Fruit fly (Drosophila melanogaster): ENCODE results near the gene TBC1D16.

The TBC1D16 gene

dm6 chr2L:10435606-10436160, at the start of gene TBC1D16, which contains the start of gene holn1:
Gene TBC1D16 (minus strand): TSS chr2L:10435656.
Gene holn1 (plus strand): TSS chr2L:10435995.
- TF ChIP-seq Hr83 (GFP tag; optimal IDR thresholded peaks at IDR 0.05; ENCODE audit: poor library complexity, severe bottlenecking) (no peak), GATAd (GFP tag; optimal IDR thresholded peaks at IDR 0.05) (no peak), Jra (GFP tag; optimal IDR thresholded peaks at IDR 0.05) (no peak), psq (GFP tag; optimal IDR thresholded peaks at IDR 0.05) (no peak), rgr (GFP tag; optimal IDR thresholded peaks at IDR 0.05) (no peak), Vsx2 (GFP tag; optimal IDR thresholded peaks at IDR 0.05; ENCODE audit: partially characterized antibody) (no peak), CrebA (GFP tag; optimal IDR thresholded peaks at IDR 0.05; ENCODE audit: borderline replicate concordance) (no peak)

DNA sequence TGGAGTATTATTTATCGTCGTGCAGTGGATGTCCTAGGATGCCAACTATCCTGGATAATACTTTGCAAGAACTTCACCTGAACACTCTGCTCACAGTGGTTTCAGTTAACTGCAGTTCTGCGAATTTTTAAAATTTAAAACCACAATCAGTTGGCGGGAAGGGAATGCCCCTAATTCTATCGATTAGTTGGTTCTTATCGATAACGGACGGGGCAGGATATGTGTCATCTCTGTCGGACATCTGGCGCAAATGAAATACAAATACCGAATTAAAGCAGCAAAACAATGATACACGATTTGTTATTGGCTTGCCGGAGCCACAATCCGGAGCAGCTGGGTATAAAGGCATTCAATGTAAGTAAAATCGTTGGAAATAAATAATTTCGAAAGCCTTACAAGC, 47.6 kb upstream of the TBC1D16 start, which contains the start of gene Grip75:
Gene Grip75 (plus strand): TSS at position 223 of the 400 bp plus-strand sequence.
- TF ChIP-seq Sp1 (GFP tag; optimal IDR thresholded peaks at IDR 0.05): no peak
- TF ChIP-seq Rel (GFP tag; optimal IDR thresholded peaks at IDR 0.05): no peak
- TF ChIP-seq Rel (tag; optimal IDR thresholded peaks at IDR 0.05): no peak
- no peak for TF ChIP-seq Mio (GFP tag; optimal IDR thresholded peaks at IDR 0.05)

DNA sequence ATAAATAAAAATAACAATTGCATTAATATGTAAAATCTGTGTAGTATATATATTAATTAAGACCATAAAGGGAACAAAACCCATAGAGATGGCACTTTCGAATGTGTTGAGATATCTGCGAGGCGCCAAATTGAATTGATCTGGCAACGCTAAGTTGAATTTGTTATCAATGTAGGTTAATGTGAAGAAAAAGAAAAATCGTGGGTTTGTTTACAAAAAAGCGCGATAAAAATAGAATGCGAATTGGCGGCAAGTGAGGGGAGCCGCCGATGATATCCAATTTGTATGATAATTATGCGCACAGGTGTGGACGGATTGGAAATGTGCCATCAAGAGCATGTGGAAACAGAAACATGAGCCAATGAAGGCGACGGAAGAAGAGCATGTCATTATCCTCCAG, 44.4 kb upstream of the TBC1D16 start:
- TF ChIP-seq Mio (GFP tag; optimal IDR thresholded peaks at IDR 0.05) (no peak), Sp1 (GFP tag; optimal IDR thresholded peaks at IDR 0.05) (no peak), woc (GFP tag; optimal IDR thresholded peaks at IDR 0.05) (no peak), GATAd (GFP tag; optimal IDR thresholded peaks at IDR 0.05) (peak; percentile 73)

- TF ChIP-seq dmrt93B (GFP tag; optimal IDR thresholded peaks at IDR 0.05) (no peak), Jra (GFP tag; optimal IDR thresholded peaks at IDR 0.05) (no peak), h (GFP tag; optimal IDR thresholded peaks at IDR 0.05) (no peak), lola (GFP tag; optimal IDR thresholded peaks at IDR 0.05) (no peak), fru (GFP tag; optimal IDR thresholded peaks at IDR 0.05) (no peak), Abd-B (GFP tag; optimal IDR thresholded peaks at IDR 0.05) (no peak), Mio (GFP tag; optimal IDR thresholded peaks at IDR 0.05) (no peak), Myc (optimal IDR thresholded peaks at IDR 0.05) (no peak), Hnf4 (GFP tag; optimal IDR thresholded peaks at IDR 0.05) (no peak), Hr83 (GFP tag; optimal IDR thresholded peaks at IDR 0.05; ENCODE audit: poor library complexity, severe bottlenecking) (no peak), sage (GFP tag; optimal IDR thresholded peaks at IDR 0.05) (no peak), CrebA (GFP tag; optimal IDR thresholded peaks at IDR 0.05; ENCODE audit: borderline replicate concordance) (no peak), ey (GFP tag; optimal IDR thresholded peaks at IDR 0.05) (no peak), psq (GFP tag; optimal IDR thresholded peaks at IDR 0.05) (no peak), usp (GFP tag; optimal IDR thresholded peaks at IDR 0.05) (no peak)
Measured at dm6 chr2L:10476879-10477278, 41.4 kb upstream of the TBC1D16 start, which contains the start of gene RluA-2. Gene RluA-2 (plus strand): TSS chr2L:10477073.

- TF ChIP-seq Jra (GFP tag; optimal IDR thresholded peaks at IDR 0.05): no peak
- TF ChIP-seq CG9705 (GFP tag; optimal IDR thresholded peaks at IDR 0.05): no peak
- no peak for TF ChIP-seq brk (GFP tag; optimal IDR thresholded peaks at IDR 0.05)
- no peak for TF ChIP-seq dsf (GFP tag; optimal IDR thresholded peaks at IDR 0.05; ENCODE audit: borderline replicate concordance)
Measured at dm6 chr2L:10474815-10475214, 39.4 kb upstream of the TBC1D16 start.

DNA sequence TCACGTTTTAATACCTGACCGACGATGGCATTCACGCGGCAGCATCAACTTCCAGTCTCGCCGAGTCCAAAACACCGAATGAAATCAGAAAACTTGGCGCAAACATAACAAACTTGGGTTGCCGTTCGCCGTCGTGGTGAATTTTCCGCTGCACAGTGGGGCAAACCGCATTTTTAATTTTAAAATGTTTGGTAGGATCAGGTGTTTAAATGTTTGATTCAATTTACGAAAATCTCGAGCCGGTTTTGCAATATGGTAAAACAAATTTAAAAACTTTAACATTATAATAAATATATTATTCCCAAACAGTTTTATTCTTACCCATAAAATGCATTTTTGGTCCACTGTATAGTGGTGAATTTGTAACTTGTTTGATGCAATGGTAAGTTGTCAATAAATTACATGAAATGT, 38.8 kb upstream of the TBC1D16 start, which contains the start of gene RluA-1:
Gene RluA-1 (minus strand): TSS at position 82 of the 411 bp plus-strand sequence.
- TF ChIP-seq h (GFP tag; optimal IDR thresholded peaks at IDR 0.05): peak; percentile 93
- TF ChIP-seq Rel (GFP tag; optimal IDR thresholded peaks at IDR 0.05): peak; percentile 49
- TF ChIP-seq Rel (tag; optimal IDR thresholded peaks at IDR 0.05): peak; percentile 86
- TF ChIP-seq Sp1 (GFP tag; optimal IDR thresholded peaks at IDR 0.05): peak; percentile 93
- TF ChIP-seq GATAd (GFP tag; optimal IDR thresholded peaks at IDR 0.05): no peak
- TF ChIP-seq brk (GFP tag; optimal IDR thresholded peaks at IDR 0.05): peak; percentile 84
- TF ChIP-seq foxo (GFP tag; optimal IDR thresholded peaks at IDR 0.05): peak in 1 of 2 experiments; percentile 93
- TF ChIP-seq dl (GFP tag; optimal IDR thresholded peaks at IDR 0.05; ENCODE audit: insufficient read depth in 1 of 2, partially characterized antibody in 2 of 2): no peak
- TF ChIP-seq HLH106 (tag; optimal IDR thresholded peaks at IDR 0.05): peak; percentile 95
- TF ChIP-seq sage (GFP tag; optimal IDR thresholded peaks at IDR 0.05): peak; percentile 69
- TF ChIP-seq fru (GFP tag; optimal IDR thresholded peaks at IDR 0.05): no peak
- peak; percentile 74 for TF ChIP-seq Hnf4 (GFP tag; optimal IDR thresholded peaks at IDR 0.05)
- no peak for TF ChIP-seq Vsx2 (GFP tag; optimal IDR thresholded peaks at IDR 0.05; ENCODE audit: partially characterized antibody)
- peak; percentile 53 for TF ChIP-seq CG32264 (GFP tag; optimal IDR thresholded peaks at IDR 0.05)
- no peak for TF ChIP-seq Hr78 (GFP tag; optimal IDR thresholded peaks at IDR 0.05)
- no peak for TF ChIP-seq Myc (optimal IDR thresholded peaks at IDR 0.05)
- TF ChIP-seq sv (GFP tag; optimal IDR thresholded peaks at IDR 0.05): peak; percentile 99
- TF ChIP-seq OdsH (GFP tag; optimal IDR thresholded peaks at IDR 0.05): peak; percentile 90
- peak; percentile 87 for TF ChIP-seq CG9705 (GFP tag; optimal IDR thresholded peaks at IDR 0.05)
- TF ChIP-seq tai (GFP tag; optimal IDR thresholded peaks at IDR 0.05): peak; percentile 32
- TF ChIP-seq woc (GFP tag; optimal IDR thresholded peaks at IDR 0.05): peak; percentile 47
- peak; percentile 43 for TF ChIP-seq dsf (GFP tag; optimal IDR thresholded peaks at IDR 0.05; ENCODE audit: borderline replicate concordance)
- TF ChIP-seq rgr (GFP tag; optimal IDR thresholded peaks at IDR 0.05): peak; percentile 94
- TF ChIP-seq Abd-B (GFP tag; optimal IDR thresholded peaks at IDR 0.05): no peak
- no peak for TF ChIP-seq pan (optimal IDR thresholded peaks at IDR 0.05)
- TF ChIP-seq CrebA (GFP tag; optimal IDR thresholded peaks at IDR 0.05; ENCODE audit: borderline replicate concordance): no peak
- TF ChIP-seq br (GFP tag; optimal IDR thresholded peaks at IDR 0.05): peak; percentile 86
- peak; percentile 86 for TF ChIP-seq psq (GFP tag; optimal IDR thresholded peaks at IDR 0.05)
- TF ChIP-seq lola (GFP tag; optimal IDR thresholded peaks at IDR 0.05): no peak
- peak; percentile 83 for TF ChIP-seq dmrt93B (GFP tag; optimal IDR thresholded peaks at IDR 0.05)

Measured in whole organism, wandering third instar larva.